Fruit fly (Drosophila melanogaster): ENCODE results near the gene Dhps.
A peak's percentile ranks its signal among the peaks of the same experiment; 100 is the strongest.

Gene Dhps

DNA sequence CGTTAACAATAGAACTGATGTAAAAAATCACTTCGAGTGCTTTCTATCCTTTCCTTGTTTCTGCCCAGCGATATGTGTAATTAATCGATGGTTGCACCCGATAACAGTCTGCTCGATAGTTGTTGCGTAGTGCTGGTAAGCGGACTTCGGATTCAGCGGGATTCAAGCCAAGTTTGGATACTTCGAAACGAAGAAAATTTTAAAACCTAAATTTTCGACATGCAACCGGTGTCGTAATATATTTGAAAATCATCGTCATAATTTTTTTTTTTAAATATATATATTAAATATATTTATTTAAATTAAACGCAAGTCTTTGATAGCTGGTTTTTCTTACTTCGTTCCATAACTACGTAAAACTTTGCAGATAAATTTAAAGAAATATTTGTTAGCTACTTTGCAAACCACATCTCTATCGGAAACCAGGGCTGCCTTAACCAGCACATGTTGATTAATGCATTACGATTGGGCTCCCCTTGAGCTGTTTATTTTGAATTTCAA, at the start of gene Dhps, which contains the start of gene UbcE2M:
Gene Dhps (plus strand): TSS at position 429 of the 501 bp plus-strand sequence.
Gene UbcE2M (minus strand): TSS at position 209 of the 501 bp plus-strand sequence.
- TF ChIP-seq noc (tag; optimal IDR thresholded peaks at IDR 0.05) = peak; percentile 83

DNA sequence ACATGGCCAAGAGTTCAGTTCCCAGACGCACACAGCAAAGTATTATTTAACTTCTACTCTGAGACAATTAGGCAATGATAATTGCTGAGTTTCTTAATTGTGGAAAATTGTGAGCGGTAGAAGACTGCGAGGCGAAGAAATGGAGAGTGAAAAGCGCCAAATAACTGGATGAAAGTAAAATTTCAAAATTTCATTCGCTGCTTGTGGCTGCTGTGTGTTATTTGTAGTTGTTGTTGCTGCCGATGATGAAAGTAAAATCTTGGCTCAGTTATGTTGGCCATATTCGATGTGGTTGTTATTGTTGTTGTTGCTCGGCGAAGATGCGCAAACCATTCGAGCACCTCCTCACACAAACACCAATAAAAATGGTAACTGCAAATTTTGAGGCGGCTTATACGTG, 47.7 kb upstream of the Dhps start:
- TF ChIP-seq noc (tag; optimal IDR thresholded peaks at IDR 0.05) = no peak

DNA sequence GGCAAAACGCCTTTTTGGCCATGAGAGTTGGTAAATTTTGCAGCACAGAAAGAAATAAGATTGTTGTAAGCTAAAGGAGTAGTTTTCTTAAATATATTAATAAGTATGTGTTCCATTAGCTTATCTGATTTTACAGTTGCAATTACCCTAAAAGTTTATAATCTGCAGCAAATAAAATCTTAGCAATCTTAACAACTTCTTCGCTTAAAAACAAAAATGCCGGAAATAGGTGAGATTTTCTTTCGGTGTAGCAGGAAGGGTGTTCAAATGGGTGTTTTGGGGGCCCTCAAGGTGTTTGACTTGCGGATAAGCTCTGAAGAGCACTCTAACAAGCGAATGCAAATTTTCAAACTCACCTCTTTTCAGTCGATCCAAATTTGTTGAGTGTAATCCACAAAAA, 47.2 kb upstream of the Dhps start:
- no peak for TF ChIP-seq noc (tag; optimal IDR thresholded peaks at IDR 0.05)

DNA sequence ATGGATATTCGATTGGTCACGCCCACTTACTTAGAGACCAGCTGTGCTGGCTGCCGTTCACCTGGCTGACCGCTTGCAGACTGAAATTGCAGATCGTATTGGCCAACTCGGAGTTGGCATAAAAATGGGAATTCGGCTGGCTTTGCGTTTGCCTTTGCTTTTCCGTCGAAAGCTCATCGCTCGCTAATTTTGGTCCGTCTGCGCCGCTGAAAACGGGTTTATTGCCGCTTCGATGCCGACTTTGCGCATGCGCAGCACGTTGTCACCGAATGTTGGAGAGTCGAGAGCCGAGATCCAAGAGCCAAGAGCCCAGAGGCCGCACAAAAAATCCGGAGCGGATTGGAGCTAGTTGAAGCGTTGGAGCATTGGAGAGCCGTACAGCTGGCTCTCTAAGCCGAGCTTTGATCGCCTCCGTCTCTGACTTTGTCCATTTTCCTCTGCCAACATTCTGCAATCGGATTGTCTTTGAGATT, 46.2 kb upstream of the Dhps start, which contains the start of gene CG13676:
Gene CG13676 (minus strand): TSS at position 87 of the 473 bp plus-strand sequence.
- TF ChIP-seq noc (tag; optimal IDR thresholded peaks at IDR 0.05) = peak; percentile 3

DNA sequence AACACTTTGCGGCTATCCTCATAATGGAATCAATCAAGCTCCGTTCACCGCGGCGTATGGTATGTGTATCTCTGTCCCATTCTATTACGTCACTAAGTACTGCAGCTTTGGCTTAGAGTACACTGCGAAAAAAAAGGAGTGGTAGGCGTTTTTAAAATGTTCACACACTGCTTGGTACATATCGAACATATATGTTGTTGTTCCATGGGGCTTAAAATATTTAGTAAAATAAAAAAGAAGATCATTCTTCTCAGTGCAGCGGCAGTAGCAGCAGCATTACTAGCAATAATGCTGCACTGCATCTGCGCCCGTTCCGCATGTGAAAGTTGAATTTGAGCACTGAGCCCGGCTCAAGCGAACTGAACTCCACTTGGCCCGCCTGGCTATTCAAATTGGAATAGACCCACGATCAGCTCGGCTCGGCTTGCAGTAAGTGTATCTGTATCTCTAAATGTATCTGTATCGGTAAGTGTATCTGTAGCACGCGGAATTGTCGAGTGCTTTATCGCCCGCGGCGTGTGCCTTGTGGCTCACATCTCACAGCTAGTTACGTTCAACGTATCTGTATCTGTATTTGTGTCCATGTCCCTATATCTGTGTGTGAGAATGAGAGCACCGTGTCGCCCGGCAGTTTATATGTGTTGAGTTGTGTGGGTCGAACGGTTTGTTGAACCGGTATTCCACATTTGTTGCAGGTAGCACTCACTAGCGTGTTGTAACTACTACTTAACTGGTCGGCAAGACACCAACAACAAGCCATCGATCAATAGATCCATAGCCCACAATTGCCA, 44.6 kb upstream of the Dhps start:
- no peak for TF ChIP-seq noc (tag; optimal IDR thresholded peaks at IDR 0.05)

DNA sequence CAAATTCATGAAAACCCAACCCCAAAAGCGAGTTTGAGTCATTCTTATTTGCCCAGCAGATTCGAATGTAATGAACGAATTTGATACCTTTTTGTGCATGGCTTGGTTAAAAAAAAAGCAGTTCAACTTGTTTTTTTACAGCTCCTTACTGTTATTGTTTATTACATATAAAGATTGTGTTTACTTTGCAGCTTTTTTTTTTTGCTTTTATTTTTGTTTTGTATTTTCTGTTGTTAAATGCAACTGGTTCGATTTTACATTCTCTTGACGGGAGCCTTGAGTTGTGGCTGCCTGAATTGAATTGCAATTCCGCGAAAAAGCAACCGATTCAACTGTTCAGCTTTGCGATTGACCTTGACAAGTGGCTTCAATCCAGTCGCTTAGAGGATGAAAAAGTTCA, 43.5 kb upstream of the Dhps start:
- no peak for TF ChIP-seq noc (tag; optimal IDR thresholded peaks at IDR 0.05)

DNA sequence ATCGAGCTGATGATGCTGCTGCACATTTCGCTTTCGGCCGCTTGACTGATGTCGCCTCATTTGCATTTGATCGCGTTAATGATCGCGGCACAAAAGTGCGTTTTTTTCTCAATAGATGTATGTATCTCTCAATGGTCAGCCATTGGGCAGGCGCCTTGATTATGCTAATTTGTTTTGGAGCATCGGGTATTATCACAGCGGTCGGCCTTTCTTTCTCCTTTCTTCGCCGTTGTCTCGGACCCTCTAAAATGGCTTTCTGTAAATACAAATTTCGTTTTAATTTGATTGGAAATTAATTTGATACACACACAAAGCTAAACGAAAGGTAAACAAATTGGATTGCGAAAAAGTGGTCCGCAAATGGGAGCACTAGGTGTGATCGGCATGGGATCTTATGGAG, 42.7 kb upstream of the Dhps start:
- no peak for TF ChIP-seq noc (tag; optimal IDR thresholded peaks at IDR 0.05)

DNA sequence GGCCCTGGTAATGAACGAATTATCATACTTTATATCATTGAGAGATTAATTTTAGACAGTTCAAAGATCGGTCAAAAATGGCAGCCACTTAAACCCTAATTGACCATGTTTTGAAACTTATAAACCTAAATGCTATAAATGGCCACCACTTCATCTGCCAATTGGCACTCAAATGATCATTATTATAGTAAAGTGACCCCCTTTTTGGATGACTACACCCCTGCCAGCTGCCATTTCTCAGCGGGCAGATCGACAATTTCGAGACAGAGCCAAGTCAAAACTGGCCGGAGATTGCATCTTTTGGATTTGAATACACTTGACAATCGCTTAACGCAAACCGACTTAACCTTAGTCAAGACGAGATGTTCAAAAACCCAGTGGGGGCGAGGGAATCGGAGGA, 41.8 kb upstream of the Dhps start:
- no peak for TF ChIP-seq noc (tag; optimal IDR thresholded peaks at IDR 0.05)

DNA sequence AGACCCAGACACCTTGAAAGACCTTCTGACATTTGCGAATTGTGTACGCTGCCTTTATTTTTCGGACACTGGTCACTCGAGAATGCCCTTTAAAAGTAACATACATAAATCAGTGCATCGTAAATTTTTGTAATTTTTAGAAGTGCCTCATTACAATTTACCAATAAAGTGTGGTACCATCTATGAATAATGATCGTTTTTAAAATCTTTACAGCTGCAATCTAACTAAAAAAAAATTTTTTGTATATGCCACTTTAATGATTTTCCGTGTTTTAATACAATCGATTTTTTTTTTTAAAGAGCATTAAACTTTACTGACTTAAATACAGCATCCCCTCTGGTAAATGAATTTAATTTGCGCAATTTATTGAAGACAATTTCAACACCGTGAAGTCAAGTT, 40.9 kb upstream of the Dhps start:
- no peak for TF ChIP-seq noc (tag; optimal IDR thresholded peaks at IDR 0.05)

DNA sequence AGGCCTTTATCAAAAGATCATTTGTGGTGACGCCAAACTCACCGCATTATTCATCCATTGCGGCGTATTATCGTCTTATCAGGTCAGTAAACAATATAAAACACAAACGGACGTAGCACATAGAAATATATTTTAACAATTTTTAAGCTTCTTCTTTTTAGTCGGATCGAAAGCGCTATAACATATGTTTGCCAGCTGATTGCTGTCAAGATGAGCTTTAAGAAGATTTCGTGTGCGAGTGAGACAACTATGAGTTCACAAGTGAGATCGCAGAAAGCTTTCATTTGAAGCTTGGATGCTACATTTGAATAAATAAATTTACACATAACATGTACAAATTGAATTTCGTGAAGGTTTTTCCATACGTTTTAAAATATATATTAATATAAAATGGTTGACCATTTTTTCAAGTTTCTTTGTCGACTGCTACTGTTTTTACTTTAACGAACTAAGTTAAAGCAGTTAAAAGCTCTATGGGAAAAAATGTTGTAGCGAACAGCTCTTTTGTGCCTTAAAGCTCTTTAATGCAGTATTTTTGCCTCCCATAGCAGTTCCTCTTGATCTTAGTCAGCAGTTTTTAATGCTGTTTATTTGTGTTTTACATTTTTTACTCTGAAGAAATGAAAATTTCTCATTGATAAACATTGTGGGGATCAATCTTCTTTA, 39.2 kb upstream of the Dhps start, which contains the start of gene CG42445:
Gene CG42445 (minus strand): TSS at position 186 of the 666 bp plus-strand sequence.
- no peak for TF ChIP-seq noc (tag; optimal IDR thresholded peaks at IDR 0.05)

DNA sequence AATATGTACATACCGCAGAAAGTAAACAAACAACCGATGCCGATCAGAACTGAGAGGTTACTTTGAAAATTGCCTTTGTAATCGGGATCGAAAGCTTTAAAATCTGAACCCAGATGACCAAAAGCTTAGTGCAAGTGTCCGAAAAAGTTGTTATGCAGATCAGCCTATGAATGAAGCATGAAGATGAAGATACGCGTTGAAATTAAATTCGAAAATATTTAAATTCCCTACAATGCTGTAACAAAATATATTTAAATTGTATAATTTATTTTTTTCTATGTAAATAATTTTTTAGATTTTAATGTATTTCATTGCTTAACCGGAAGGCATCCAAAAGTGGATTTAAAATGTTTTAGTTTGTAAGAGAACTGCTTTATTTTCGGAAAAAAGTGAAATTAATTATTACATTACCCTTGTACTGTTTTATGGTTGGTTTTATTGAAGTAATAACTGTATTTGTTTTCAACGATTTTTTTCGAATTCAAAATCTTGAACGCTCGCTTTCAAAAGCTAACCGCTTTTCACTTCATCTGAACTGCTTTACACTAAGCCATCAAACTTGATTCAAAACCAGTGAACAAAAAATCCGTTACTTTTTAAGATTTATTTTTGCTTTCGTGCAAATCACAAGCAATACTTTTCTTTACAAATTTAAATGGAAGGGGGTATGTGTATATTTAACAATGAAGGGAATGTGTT, 38.1 kb upstream of the Dhps start, which contains the start of gene CG43886:
Gene CG43886 (minus strand): TSS at position 51 of the 699 bp plus-strand sequence.
- TF ChIP-seq noc (tag; optimal IDR thresholded peaks at IDR 0.05) = no peak

DNA sequence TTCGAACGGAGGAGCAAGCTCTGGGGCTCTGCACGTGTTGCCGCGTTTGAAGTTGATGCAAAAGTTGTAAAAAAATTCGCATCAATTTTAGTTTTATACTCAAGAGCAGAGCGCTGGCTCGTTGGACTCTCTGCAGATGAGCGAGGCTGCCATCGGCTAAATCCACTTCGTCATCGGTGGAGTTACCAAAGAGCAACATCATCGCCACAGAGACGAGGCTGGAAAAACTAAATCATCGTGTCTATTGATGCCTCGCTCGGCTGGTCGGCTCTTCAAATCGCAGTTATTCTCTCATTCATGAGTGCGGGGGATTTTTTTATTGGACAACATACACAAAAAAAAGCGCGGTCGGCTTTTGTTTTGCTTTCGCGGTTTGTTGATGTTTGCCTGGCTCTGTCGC, 32.6 kb upstream of the Dhps start, which contains the start of gene CG13675:
Gene CG13675 (minus strand): TSS at position 83 of the 400 bp plus-strand sequence.
- TF ChIP-seq noc (tag; optimal IDR thresholded peaks at IDR 0.05) = no peak

DNA sequence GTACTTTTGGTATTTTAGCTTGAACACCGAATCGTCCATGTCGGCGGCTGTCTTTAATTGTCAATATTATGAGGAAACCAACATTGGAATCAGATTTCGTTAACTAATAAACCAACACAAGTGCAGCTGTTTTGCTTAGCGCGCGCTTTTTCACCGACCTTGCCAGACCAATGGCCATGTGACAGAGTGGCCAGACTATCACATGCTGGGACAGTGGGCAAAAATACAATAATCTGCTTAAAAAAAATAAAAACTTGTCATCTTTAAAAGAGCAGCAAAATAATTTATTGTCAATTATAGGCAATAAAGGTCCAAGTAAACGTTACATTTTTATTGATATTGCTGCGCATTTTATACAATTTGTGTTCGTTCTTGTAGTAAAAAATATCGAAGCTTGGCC, 22.2 kb upstream of the Dhps start, which contains the start of gene RecQ4:
Gene RecQ4 (minus strand): TSS at position 161 of the 400 bp plus-strand sequence.
- TF ChIP-seq noc (tag; optimal IDR thresholded peaks at IDR 0.05) = no peak

DNA sequence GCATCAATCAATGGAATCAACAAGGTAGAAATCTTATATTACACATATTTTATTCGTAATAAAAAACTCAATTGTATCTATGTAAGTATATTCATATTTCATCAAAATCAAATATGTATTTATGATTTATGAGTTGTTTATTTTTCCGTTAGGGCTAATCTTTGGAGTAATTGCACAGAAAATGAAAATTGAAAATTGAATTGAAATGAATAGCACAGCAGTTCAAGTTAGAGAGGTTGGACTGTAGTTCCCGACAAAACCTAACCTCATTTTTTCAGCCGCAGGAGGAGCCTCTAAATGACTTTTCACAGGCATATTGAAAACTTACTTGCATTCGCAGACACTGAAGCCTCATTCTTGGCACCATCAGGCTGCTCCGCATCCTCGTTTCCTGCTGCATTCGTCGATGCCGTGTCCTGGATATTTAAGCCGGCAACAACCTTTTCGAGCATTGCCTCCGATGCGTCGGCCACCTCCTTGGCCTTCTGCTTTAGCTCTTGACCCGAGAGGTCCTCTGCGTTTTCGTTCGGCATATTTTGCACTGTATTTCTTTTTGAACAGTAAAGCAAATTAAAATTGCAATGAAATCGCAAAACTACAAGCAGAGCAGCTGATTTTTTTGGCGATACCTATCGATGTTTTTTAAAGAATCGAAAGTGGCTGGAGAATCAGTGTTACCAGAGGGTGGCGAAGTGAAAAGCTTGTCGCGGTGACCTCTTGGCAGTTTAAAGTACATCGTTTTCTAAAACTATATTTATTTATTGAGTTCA, 20.0 kb upstream of the Dhps start, which contains the start of gene Nmt:
Gene Nmt (minus strand): TSS at position 635 of the 770 bp plus-strand sequence.
- peak; percentile 52 for TF ChIP-seq noc (tag; optimal IDR thresholded peaks at IDR 0.05)

Data from whole organism, larva.